Fruit fly (Drosophila melanogaster): Measurements from ENCODE around the gene CG13875.

The CG13875 gene

dm6 chr3L:199050-199745, 19.5 kb downstream of the CG13875 start (continued):
- TF ChIP-seq CG13424 (tag; optimal IDR thresholded peaks at IDR 0.05) (peak; percentile 39), tio (GFP tag; optimal IDR thresholded peaks at IDR 0.05) (no peak), CG12236 (GFP tag; optimal IDR thresholded peaks at IDR 0.05) (no peak), gem (tag; optimal IDR thresholded peaks at IDR 0.05) (no peak), Hand (GFP tag; optimal IDR thresholded peaks at IDR 0.05) (no peak), tup (GFP tag; optimal IDR thresholded peaks at IDR 0.05) (no peak), Dip3 (GFP tag; optimal IDR thresholded peaks at IDR 0.05) (no peak), CG4424 (GFP tag; optimal IDR thresholded peaks at IDR 0.05) (no peak), ci (GFP tag; IDR thresholded peaks at IDR 0.05) (peak; percentile 52; the same call in 1 of the 3 replicates), CG17385 (GFP tag; optimal IDR thresholded peaks at IDR 0.05) (no peak), nmo (GFP tag; optimal IDR thresholded peaks at IDR 0.05) (peak; percentile 61), kay (GFP tag; optimal IDR thresholded peaks at IDR 0.05) (no peak), Hey (tag; optimal IDR thresholded peaks at IDR 0.05) (no peak), br (optimal IDR thresholded peaks at IDR 0.05) (no peak), CG4617 (GFP tag; optimal IDR thresholded peaks at IDR 0.05; ENCODE audit: borderline replicate concordance) (peak; percentile 98), CG13894 (tag; optimal IDR thresholded peaks at IDR 0.05) (no peak), CG5245 (GFP tag; optimal IDR thresholded peaks at IDR 0.05) (no peak), CG1233 (GFP tag; optimal IDR thresholded peaks at IDR 0.05) (no peak), Mrtf (GFP tag; IDR thresholded peaks at IDR 0.05) (no peak), toy (GFP tag; IDR thresholded peaks at IDR 0.05) (no peak), NC2β (GFP tag; optimal IDR thresholded peaks at IDR 0.05) (no peak), bigmax (GFP tag; optimal IDR thresholded peaks at IDR 0.05) (no peak), CG33557 (GFP tag; optimal IDR thresholded peaks at IDR 0.05) (no peak), pho (GFP tag; optimal IDR thresholded peaks at IDR 0.05) (peak; percentile 2), CG14965 (GFP tag; optimal IDR thresholded peaks at IDR 0.05; ENCODE audit: borderline replicate concordance) (no peak), tll (GFP tag; optimal IDR thresholded peaks at IDR 0.05) (no peak), al (GFP tag; IDR thresholded peaks at IDR 0.05) (no peak), Tbp (GFP tag; optimal IDR thresholded peaks at IDR 0.05) (no peak), Mes4 (GFP tag; optimal IDR thresholded peaks at IDR 0.05) (no peak), D19A (tag; optimal IDR thresholded peaks at IDR 0.05) (no peak), CG18011 (GFP tag; optimal IDR thresholded peaks at IDR 0.05) (peak; percentile 100), stc (GFP tag; IDR thresholded peaks at IDR 0.05) (no peak), Ssrp (tag; optimal IDR thresholded peaks at IDR 0.05) (no peak), wdn (GFP tag; IDR thresholded peaks at IDR 0.05) (peak; percentile 43; the same call in 1 of the 2 replicates), CoRest (tag; optimal IDR thresholded peaks at IDR 0.05) (no peak), peb (GFP tag; IDR thresholded peaks at IDR 0.05) (no peak), croc (GFP tag; conservative IDR thresholded peaks at IDR 0.05) (peak; percentile 20; the same call in 1 of the 3 replicates), H2.0 (GFP tag; IDR thresholded peaks at IDR 0.05) (no peak), CG12219 (GFP tag; optimal IDR thresholded peaks at IDR 0.05) (no peak), Doc3 (GFP tag; IDR thresholded peaks at IDR 0.05; ENCODE audit: partially characterized antibody) (no peak), crol (GFP tag; IDR thresholded peaks at IDR 0.05) (peak; percentile 96), chn (GFP tag; optimal IDR thresholded peaks at IDR 0.05) (peak; percentile 84), CG1529 (GFP tag; optimal IDR thresholded peaks at IDR 0.05) (no peak), z (GFP tag; IDR thresholded peaks at IDR 0.05) (peak; percentile 25; the same call in 1 of the 3 replicates), CG1024 (GFP tag; IDR thresholded peaks at IDR 0.05) (peak; percentile 46; the same call in 1 of the 2 replicates), prd (optimal IDR thresholded peaks at IDR 0.05) (no peak), prd (GFP tag; IDR thresholded peaks at IDR 0.05) (no peak), Gsc (GFP tag; IDR thresholded peaks at IDR 0.05) (no peak), Six4 (GFP tag; optimal IDR thresholded peaks at IDR 0.05) (no peak), Adf1 (GFP tag; IDR thresholded peaks at IDR 0.05) (peak; percentile 42), ato (GFP tag; IDR thresholded peaks at IDR 0.05; ENCODE audit: partially characterized antibody) (no peak)

All from whole organism, embryonic.